Worm (Caenorhabditis elegans) whole organism, dauer: ENCODE results near the gene R08F11.1.

Experiments used
- unc-62 ChIP-seq: sonication (generic microtip); optimal IDR thresholded peaks from 2 replicates; lab custom pipeline; 2017; ENCODE audit warnings: missing biosample characterization, missing genetic modification reagents, missing genetic modification characterization

Gene R08F11.1

DNA sequence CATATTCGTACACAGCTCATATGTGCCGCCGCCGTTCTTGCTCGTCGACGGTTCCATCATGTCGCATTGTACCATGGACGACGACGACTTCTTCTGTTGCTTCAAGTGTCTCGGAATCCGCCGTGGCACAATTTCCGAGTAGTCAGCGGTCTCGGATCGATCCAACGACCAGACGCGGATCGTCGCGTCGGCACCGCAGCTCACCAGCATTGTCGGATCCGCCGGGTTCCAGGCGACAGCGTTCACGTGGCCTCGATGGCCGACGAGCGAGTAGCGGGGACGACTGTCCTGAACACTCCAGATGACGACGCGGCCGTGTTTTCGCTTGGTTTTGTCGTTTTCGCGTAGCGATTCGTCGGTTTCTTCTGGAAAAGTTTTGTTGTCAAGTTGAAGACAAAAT is 33.7 kb downstream of the R08F11.1 start:
- no peak for TF ChIP-seq unc-62 (GFP tag; lab: Kevin White, UChicago)

- no peak for TF ChIP-seq unc-62 (GFP tag; lab: Kevin White, UChicago)
These were observed 40.8 kb downstream of the R08F11.1 start, which contains the start of gene mtm-9 for ce11 chrV:3743172-3743626. TSS of gene mtm-9 (plus strand) at chrV:3743576.

DNA sequence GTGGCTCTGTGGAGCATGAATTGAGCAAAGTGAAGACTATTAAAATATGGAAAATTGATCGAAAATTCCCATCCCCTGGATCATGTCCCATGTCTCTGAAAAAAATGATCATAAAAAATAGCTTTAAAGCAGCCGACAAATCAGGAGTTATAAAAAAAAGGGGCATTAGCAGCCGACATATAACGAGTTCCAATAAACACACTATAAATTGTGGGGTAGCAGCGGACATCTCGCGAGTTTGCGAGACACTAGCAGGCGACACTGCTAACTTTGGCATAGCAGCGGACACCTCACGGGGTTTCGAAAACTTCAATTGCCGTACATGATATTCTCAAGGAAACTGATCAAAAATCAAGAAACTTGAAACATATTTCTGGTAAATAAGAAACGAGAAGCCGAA is 44.7 kb downstream of the R08F11.1 start, which contains the start of gene hpo-36:
Gene hpo-36 (minus strand): TSS at position 101 of the 400 bp plus-strand sequence.
- no peak for TF ChIP-seq unc-62 (GFP tag; lab: Kevin White, UChicago)

ce11 chrV:3738409-3738808 is 45.6 kb downstream of the R08F11.1 start:
- TF ChIP-seq unc-62 (GFP tag; lab: Kevin White, UChicago): no peak
